Comparison of ENCODE assay signal across 4 worm cellular contexts in genomic region chrIV:10817030-10817429, ce11.
A peak's percentile ranks its signal among the peaks of the same experiment; 100 is the strongest.
TF ChIP-seq lines count a peak whose summit lies in the region.

No protein-coding gene starts in this region.

TF ChIP-seq in whole organism, L2 larva, 48 proteins besides CTCF, POLR2A, EP300 and RAD21:
- TF ChIP-seq mdl-1 (tag; optimal IDR thresholded peaks at IDR 0.05; lab: Kevin White, UChicago) (peak in 1 of 2 experiments; percentile 12), nhr-21 (tag; optimal IDR thresholded peaks at IDR 0.05; lab: Kevin White, UChicago) (peak; percentile 3), ZK546.5 (tag; optimal IDR thresholded peaks at IDR 0.05; lab: Kevin White, UChicago) (no peak), unc-55 (GFP tag; optimal IDR thresholded peaks at IDR 0.05; lab: Kevin White, UChicago) (peak; percentile 10), fos-1 (tag; optimal IDR thresholded peaks at IDR 0.05; lab: Kevin White, UChicago) (peak; percentile 11), ceh-82 (tag; optimal IDR thresholded peaks at IDR 0.05; lab: Kevin White, UChicago) (no peak), peb-1 (tag; optimal IDR thresholded peaks at IDR 0.05; lab: Kevin White, UChicago) (peak; percentile 91), lin-39 (tag; optimal IDR thresholded peaks at IDR 0.05; lab: Kevin White, UChicago) (no peak), nhr-11 (tag; optimal IDR thresholded peaks at IDR 0.05; lab: Kevin White, UChicago) (no peak), blmp-1 (tag; optimal IDR thresholded peaks at IDR 0.05; lab: Kevin White, UChicago; ENCODE audit: insufficient read depth) (peak; percentile 66), nhr-129 (tag; optimal IDR thresholded peaks at IDR 0.05; lab: Kevin White, UChicago) (peak; percentile 32), C34F6.9 (tag; optimal IDR thresholded peaks at IDR 0.05; lab: Kevin White, UChicago) (peak; percentile 14), mab-5 (tag; optimal IDR thresholded peaks at IDR 0.05; lab: Kevin White, UChicago) (no peak)

TF ChIP-seq in whole organism, L4 larva, 104 proteins besides CTCF, POLR2A, EP300 and RAD21:
- TF ChIP-seq lin-38 (GFP tag; IDR thresholded peaks at IDR 0.05; lab: Robert Waterston, UW): no peak
- no peak for TF ChIP-seq ceh-82 (tag; optimal IDR thresholded peaks at IDR 0.05; lab: Kevin White, UChicago)
- peak; percentile 14; the same call in 1 of the 2 replicates for TF ChIP-seq madf-9 (GFP tag; conservative IDR thresholded peaks at IDR 0.05; lab: Robert Waterston, UW)
- peak; percentile 61; the same call in 1 of the 2 replicates for TF ChIP-seq lim-7 (GFP tag; IDR thresholded peaks at IDR 0.05; lab: Robert Waterston, UW)
- peak in 1 of 2 experiments; percentile 73 for TF ChIP-seq mdl-1 (tag; optimal IDR thresholded peaks at IDR 0.05; lab: Kevin White, UChicago)
- peak; percentile 87 for TF ChIP-seq set-16 (GFP tag; IDR thresholded peaks at IDR 0.05; lab: Robert Waterston, UW)
- TF ChIP-seq madf-5 (GFP tag; IDR thresholded peaks at IDR 0.05; lab: Robert Waterston, UW): no peak
- no peak for TF ChIP-seq nhr-25 (tag; optimal IDR thresholded peaks at IDR 0.05; lab: Kevin White, UChicago; ENCODE audit: borderline replicate concordance, insufficient read depth)
- TF ChIP-seq tra-1 (GFP tag; IDR thresholded peaks at IDR 0.05; lab: Robert Waterston, UW): no peak
- no peak for TF ChIP-seq hif-1 (tag; optimal IDR thresholded peaks at IDR 0.05; lab: Kevin White, UChicago)
- 0 out of 2 replicates have a peak, but pooled peaks have one; percentile 21 for TF ChIP-seq hmg-1.1 (GFP tag; IDR thresholded peaks at IDR 0.05; lab: Robert Waterston, UW)
- TF ChIP-seq zag-1 (tag; optimal IDR thresholded peaks at IDR 0.05; lab: Kevin White, UChicago): no peak
- TF ChIP-seq hlh-11 (tag; optimal IDR thresholded peaks at IDR 0.05; lab: Kevin White, UChicago): peak; percentile 28
- TF ChIP-seq attf-4 (tag; optimal IDR thresholded peaks at IDR 0.05; lab: Kevin White, UChicago): no peak
- peak; percentile 97 for TF ChIP-seq aha-1 (tag; lab: Kevin White, UChicago)
- TF ChIP-seq nhr-111 (GFP tag; optimal IDR thresholded peaks at IDR 0.05; lab: Kevin White, UChicago): no peak
- peak; percentile 26 for TF ChIP-seq mep-1 (tag; optimal IDR thresholded peaks at IDR 0.05; lab: Kevin White, UChicago)
- no peak for TF ChIP-seq ceh-44 (GFP tag; IDR thresholded peaks at IDR 0.05; lab: Robert Waterston, UW)
- TF ChIP-seq dve-1 (tag; optimal IDR thresholded peaks at IDR 0.05; lab: Kevin White, UChicago; ENCODE audit: insufficient read depth): no peak
- TF ChIP-seq lin-15B (tag; optimal IDR thresholded peaks at IDR 0.05; lab: Kevin White, UChicago): no peak
- TF ChIP-seq hlh-30 (tag; optimal IDR thresholded peaks at IDR 0.05; lab: Kevin White, UChicago; ENCODE audit: insufficient read depth): peak; percentile 48
- TF ChIP-seq egl-43 (GFP tag; IDR thresholded peaks at IDR 0.05; lab: Robert Waterston, UW): peak; percentile 68; the same call in 1 of the 2 replicates
- no peak for TF ChIP-seq R02D3.7 (tag; optimal IDR thresholded peaks at IDR 0.05; lab: Kevin White, UChicago)
- TF ChIP-seq Y75B8A.6 (GFP tag; IDR thresholded peaks at IDR 0.05; lab: Robert Waterston, UW): no peak
- no peak for TF ChIP-seq ama-1 (optimal IDR thresholded peaks at IDR 0.05; lab: Kevin White, UChicago)
- peak; percentile 55 for TF ChIP-seq mxl-3 (GFP tag; optimal IDR thresholded peaks at IDR 0.05; lab: Kevin White, UChicago)

TF ChIP-seq in whole organism, late embryonic, 69 proteins besides CTCF, POLR2A, EP300 and RAD21 (continues in another document):
- no peak for TF ChIP-seq ceh-19 (GFP tag; optimal IDR thresholded peaks at IDR 0.05; lab: Kevin White, UChicago)
- peak; percentile 33 for TF ChIP-seq nfya-1 (tag; optimal IDR thresholded peaks at IDR 0.05; lab: Kevin White, UChicago)
- TF ChIP-seq ceh-48 (tag; optimal IDR thresholded peaks at IDR 0.05; lab: Kevin White, UChicago): no peak
- peak; percentile 10 for TF ChIP-seq ceh-14 (tag; optimal IDR thresholded peaks at IDR 0.05; lab: Kevin White, UChicago)
- peak; percentile 58 for TF ChIP-seq hlh-30 (tag; optimal IDR thresholded peaks at IDR 0.05; lab: Kevin White, UChicago; ENCODE audit: insufficient read depth)
- TF ChIP-seq ceh-34 (tag; optimal IDR thresholded peaks at IDR 0.05; lab: Kevin White, UChicago): peak; percentile 56
- TF ChIP-seq fkh-6 (tag; optimal IDR thresholded peaks at IDR 0.05; lab: Kevin White, UChicago): no peak
- no peak for TF ChIP-seq eyg-1 (tag; optimal IDR thresholded peaks at IDR 0.05; lab: Kevin White, UChicago)
- peak; percentile 17 for TF ChIP-seq C38D4.7 (GFP tag; optimal IDR thresholded peaks at IDR 0.05; lab: Kevin White, UChicago)
- no peak for TF ChIP-seq ama-1 (optimal IDR thresholded peaks at IDR 0.05; lab: Kevin White, UChicago)
- TF ChIP-seq elt-2 (tag; optimal IDR thresholded peaks at IDR 0.05; lab: Kevin White, UChicago): peak; percentile 36
- no peak for TF ChIP-seq pha-4 (tag; optimal IDR thresholded peaks at IDR 0.05; lab: Kevin White, UChicago)
- no peak for TF ChIP-seq Y22D7AL.16 (tag; optimal IDR thresholded peaks at IDR 0.05; lab: Kevin White, UChicago)
- TF ChIP-seq ceh-22 (tag; optimal IDR thresholded peaks at IDR 0.05; lab: Kevin White, UChicago): no peak
- peak; percentile 77 for TF ChIP-seq tbx-2 (tag; optimal IDR thresholded peaks at IDR 0.05; lab: Kevin White, UChicago)
- TF ChIP-seq syd-9 (tag; optimal IDR thresholded peaks at IDR 0.05; lab: Kevin White, UChicago): no peak
- TF ChIP-seq che-1 (tag; optimal IDR thresholded peaks at IDR 0.05; lab: Kevin White, UChicago): no peak
- TF ChIP-seq ceh-9 (tag; optimal IDR thresholded peaks at IDR 0.05; lab: Kevin White, UChicago): no peak
- TF ChIP-seq sdc-2 (tag; optimal IDR thresholded peaks at IDR 0.05; lab: Kevin White, UChicago): peak; percentile 38
- TF ChIP-seq zip-5 (tag; optimal IDR thresholded peaks at IDR 0.05; lab: Kevin White, UChicago): no peak
- TF ChIP-seq lim-6 (tag; optimal IDR thresholded peaks at IDR 0.05; lab: Kevin White, UChicago): no peak
- TF ChIP-seq ets-4 (tag; optimal IDR thresholded peaks at IDR 0.05; lab: Kevin White, UChicago): no peak
- peak; percentile 43 for TF ChIP-seq ztf-16 (tag; optimal IDR thresholded peaks at IDR 0.05; lab: Kevin White, UChicago)
- TF ChIP-seq pha-2 (tag; optimal IDR thresholded peaks at IDR 0.05; lab: Kevin White, UChicago): no peak
- TF ChIP-seq unc-86 (tag; optimal IDR thresholded peaks at IDR 0.05; lab: Kevin White, UChicago): no peak
- TF ChIP-seq rnt-1 (tag; optimal IDR thresholded peaks at IDR 0.05; lab: Kevin White, UChicago): peak; percentile 47
- no peak for TF ChIP-seq nhr-232 (tag; optimal IDR thresholded peaks at IDR 0.05; lab: Kevin White, UChicago)
- TF ChIP-seq nhr-11 (tag; optimal IDR thresholded peaks at IDR 0.05; lab: Kevin White, UChicago): no peak
- TF ChIP-seq ceh-24 (tag; optimal IDR thresholded peaks at IDR 0.05; lab: Kevin White, UChicago): no peak
- TF ChIP-seq hlh-13 (GFP tag; optimal IDR thresholded peaks at IDR 0.05; lab: Kevin White, UChicago): no peak

TF ChIP-seq in whole organism, mixed stage, embryonic, 35 proteins besides CTCF, POLR2A, EP300 and RAD21 (continues in another document):
- no peak for TF ChIP-seq mab-5 (tag; optimal IDR thresholded peaks at IDR 0.05; lab: Kevin White, UChicago)
- TF ChIP-seq hlh-1 (tag; optimal IDR thresholded peaks at IDR 0.05; lab: Kevin White, UChicago): peak; percentile 32
- TF ChIP-seq nhr-76 (tag; optimal IDR thresholded peaks at IDR 0.05; lab: Kevin White, UChicago): no peak
- peak; percentile 38 for TF ChIP-seq lin-13 (tag; optimal IDR thresholded peaks at IDR 0.05; lab: Kevin White, UChicago)
- TF ChIP-seq unc-39 (tag; optimal IDR thresholded peaks at IDR 0.05; lab: Kevin White, UChicago): no peak
- TF ChIP-seq drap-1 (GFP tag; optimal IDR thresholded peaks at IDR 0.05; lab: Kevin White, UChicago): peak; percentile 58
- TF ChIP-seq unc-62 (GFP tag; optimal IDR thresholded peaks at IDR 0.05; lab: Kevin White, UChicago): peak; percentile 31
- TF ChIP-seq lsy-2 (tag; optimal IDR thresholded peaks at IDR 0.05; lab: Kevin White, UChicago): no peak
- TF ChIP-seq sem-2 (GFP tag; optimal IDR thresholded peaks at IDR 0.05; lab: Kevin White, UChicago): no peak
- TF ChIP-seq elt-3 (tag; optimal IDR thresholded peaks at IDR 0.05; lab: Kevin White, UChicago): no peak
- TF ChIP-seq zip-8 (tag; optimal IDR thresholded peaks at IDR 0.05; lab: Kevin White, UChicago): no peak
- TF ChIP-seq mep-1 (tag; optimal IDR thresholded peaks at IDR 0.05; lab: Kevin White, UChicago): peak; percentile 52
- no peak for TF ChIP-seq snpc-4 (tag; optimal IDR thresholded peaks at IDR 0.05; lab: Kevin White, UChicago)
- no peak for TF ChIP-seq lin-32 (GFP tag; optimal IDR thresholded peaks at IDR 0.05; lab: Kevin White, UChicago)
- TF ChIP-seq nhr-12 (tag; optimal IDR thresholded peaks at IDR 0.05; lab: Kevin White, UChicago): no peak
- no peak for TF ChIP-seq ceh-43 (GFP tag; optimal IDR thresholded peaks at IDR 0.05; lab: Kevin White, UChicago)
- no peak for TF ChIP-seq ceh-83 (GFP tag; optimal IDR thresholded peaks at IDR 0.05; lab: Kevin White, UChicago)
- TF ChIP-seq M03D4.4 (tag; optimal IDR thresholded peaks at IDR 0.05; lab: Kevin White, UChicago): peak; percentile 10
- no peak for TF ChIP-seq bed-3 (GFP tag; optimal IDR thresholded peaks at IDR 0.05; lab: Kevin White, UChicago)
- TF ChIP-seq ces-1 (GFP tag; optimal IDR thresholded peaks at IDR 0.05; lab: Kevin White, UChicago): no peak
- TF ChIP-seq blmp-1 (tag; optimal IDR thresholded peaks at IDR 0.05; lab: Kevin White, UChicago): peak; percentile 49
- TF ChIP-seq pha-4 (tag; optimal IDR thresholded peaks at IDR 0.05; lab: Kevin White, UChicago): peak; percentile 52
- peak; percentile 81 for TF ChIP-seq ham-2 (GFP tag; optimal IDR thresholded peaks at IDR 0.05; lab: Kevin White, UChicago)
- TF ChIP-seq sptf-1 (tag; optimal IDR thresholded peaks at IDR 0.05; lab: Kevin White, UChicago): peak; percentile 72
- TF ChIP-seq nhr-28 (tag; optimal IDR thresholded peaks at IDR 0.05; lab: Kevin White, UChicago): no peak
- TF ChIP-seq mls-2 (tag; optimal IDR thresholded peaks at IDR 0.05; lab: Kevin White, UChicago): peak; percentile 81
- TF ChIP-seq ztf-11 (tag; optimal IDR thresholded peaks at IDR 0.05; lab: Kevin White, UChicago): peak; percentile 39
- TF ChIP-seq elt-1 (tag; optimal IDR thresholded peaks at IDR 0.05; lab: Kevin White, UChicago; ENCODE audit: borderline replicate concordance, insufficient read depth): no peak
- TF ChIP-seq unc-120 (tag; optimal IDR thresholded peaks at IDR 0.05; lab: Kevin White, UChicago; ENCODE audit: poor library complexity, severe bottlenecking): peak; percentile 57
- TF ChIP-seq cnd-1 (tag; optimal IDR thresholded peaks at IDR 0.05; lab: Kevin White, UChicago): peak; percentile 64
- TF ChIP-seq ceh-39 (tag; optimal IDR thresholded peaks at IDR 0.05; lab: Kevin White, UChicago): peak; percentile 14
- TF ChIP-seq nhr-237 (tag; optimal IDR thresholded peaks at IDR 0.05; lab: Kevin White, UChicago): no peak
- TF ChIP-seq flh-1 (GFP tag; optimal IDR thresholded peaks at IDR 0.05; lab: Kevin White, UChicago): no peak
- TF ChIP-seq nhr-2 (tag; optimal IDR thresholded peaks at IDR 0.05; lab: Kevin White, UChicago): peak; percentile 96
